Worm (Caenorhabditis elegans): ENCODE data around the gene T21B6.3.

DNA sequence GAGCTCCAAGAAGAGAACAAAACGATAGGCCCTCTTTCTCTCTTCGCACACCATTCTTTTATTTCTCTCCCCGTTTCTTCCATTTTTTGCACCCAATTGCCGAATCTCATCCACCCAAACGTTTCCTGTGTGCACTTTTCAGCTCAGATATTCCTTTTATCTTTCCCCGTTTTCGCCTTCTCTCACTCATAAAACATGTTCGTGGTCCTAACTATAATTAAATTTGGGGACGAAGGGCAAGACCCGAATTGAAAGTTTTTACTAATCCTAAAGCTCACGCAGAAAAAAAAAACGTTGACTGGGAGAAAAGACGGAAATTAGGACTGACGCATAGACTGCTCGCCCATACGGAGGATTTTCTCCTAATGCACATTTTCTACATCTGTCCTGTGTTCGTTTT lies 16.8 kb upstream of the T21B6.3 start:
- TF ChIP-seq ceh-91 (GFP tag; IDR thresholded peaks at IDR 0.05) (no peak), ets-4 (GFP tag; optimal IDR thresholded peaks at IDR 0.05) (no peak), rpc-1 (optimal IDR thresholded peaks at IDR 0.05) (no peak), rpc-1 (tag; optimal IDR thresholded peaks at IDR 0.05) (no peak), ztf-26 (tag; optimal IDR thresholded peaks at IDR 0.05) (no peak), tlf-1 (GFP tag; optimal IDR thresholded peaks at IDR 0.05) (no peak)

Data from whole organism, young adult.